Worm (Caenorhabditis elegans): Measurements from ENCODE around the gene T01B7.5.

ce11 chrII:8730960-8731693 lies 14.5 kb downstream of the T01B7.5 start:
- TF ChIP-seq snpc-4 (tag; optimal IDR thresholded peaks at IDR 0.05) (no peak), mdl-1 (tag; optimal IDR thresholded peaks at IDR 0.05) (no peak), unc-62 (GFP tag; optimal IDR thresholded peaks at IDR 0.05) (no peak), R02D3.7 (tag; optimal IDR thresholded peaks at IDR 0.05) (no peak), lin-15B (tag; optimal IDR thresholded peaks at IDR 0.05) (no peak), nhr-77 (tag; optimal IDR thresholded peaks at IDR 0.05) (no peak), egl-27 (tag; optimal IDR thresholded peaks at IDR 0.05) (no peak), nhr-237 (tag; optimal IDR thresholded peaks at IDR 0.05) (no peak), aly-2 (tag; optimal IDR thresholded peaks at IDR 0.05) (no peak), nfya-1 (tag; optimal IDR thresholded peaks at IDR 0.05; ENCODE audit: insufficient read depth) (no peak), tbx-2 (tag; optimal IDR thresholded peaks at IDR 0.05) (no peak)
